Worm (Caenorhabditis elegans): ENCODE data around the gene twf-2.

ce11 chrX:16416790-16417330 is 29.1 kb upstream of the twf-2 start, which contains the start of gene eat-17:
- TF ChIP-seq nhr-90 (tag; optimal IDR thresholded peaks at IDR 0.05) (no peak), ceh-79 (tag; optimal IDR thresholded peaks at IDR 0.05) (no peak), madf-6 (GFP tag; IDR thresholded peaks at IDR 0.05) (no peak), lsl-1 (GFP tag; optimal IDR thresholded peaks at IDR 0.05) (no peak), madf-10 (tag; optimal IDR thresholded peaks at IDR 0.05) (no peak)
